Worm (Caenorhabditis elegans) whole organism, early embryonic: Measurements from ENCODE around the gene R01H2.2.

Source experiments
- B0310.2 ChIP-seq: sonication (generic microtip); optimal IDR thresholded peaks from 2 replicates; lab custom pipeline; 2016; ENCODE audit warnings: mild to moderate bottlenecking, missing genetic modification characterization, missing compliant biosample characterization
- aly-1 ChIP-seq: sonication (generic microtip); optimal IDR thresholded peaks from 2 replicates; lab custom pipeline; 2016; ENCODE audit warnings: missing genetic modification characterization, missing compliant biosample characterization
- ama-1 ChIP-seq: fragments of 150-350 bp; optimal IDR thresholded peaks from 2 replicates; lab custom pipeline; 2014
- ceh-13 ChIP-seq: fragments of 200-800 bp; sonication (Bioruptor generic); optimal IDR thresholded peaks from 2 replicates; lab custom pipeline; 2018; ENCODE audit warnings: mild to moderate bottlenecking, missing genetic modification characterization, missing compliant biosample characterization
- ceh-36 ChIP-seq: sonication (generic microtip); optimal IDR thresholded peaks from 2 replicates; lab custom pipeline; 2016; ENCODE audit warnings: missing genetic modification characterization, inconsistent platforms, missing compliant biosample characterization
- hmbx-1 ChIP-seq: sonication (generic microtip); optimal IDR thresholded peaks from 2 replicates; lab custom pipeline; 2016; ENCODE audit warnings: mild to moderate bottlenecking, missing genetic modification characterization, missing compliant biosample characterization
- hmg-4 ChIP-seq: fragments of 200-800 bp; sonication (Bioruptor generic); optimal IDR thresholded peaks from 2 replicates; lab custom pipeline; 2018; ENCODE audit warnings: mild to moderate bottlenecking, missing genetic modification characterization, missing compliant biosample characterization
- scrt-1 ChIP-seq: fragments of 200-800 bp; sonication (Bioruptor generic); IDR thresholded peaks from 2 replicates; pipeline ENCODE4 v1.3.6; 2022; ENCODE audit warnings: missing genetic modification characterization, missing compliant biosample characterization
- tbx-11 ChIP-seq: fragments of 200-800 bp; sonication (Bioruptor generic); IDR thresholded peaks from 2 replicates; pipeline ENCODE4 v1.3.6; 2022; ENCODE audit warnings: missing genetic modification characterization, missing compliant biosample characterization
- tbx-37 ChIP-seq: fragments of 200-800 bp; sonication (Bioruptor generic); conservative IDR thresholded peaks from 2 replicates; pipeline ENCODE4 v1.3.6; 2022; ENCODE audit warnings: missing genetic modification reagents, missing genetic modification characterization, missing compliant biosample characterization
- tra-4 ChIP-seq: sonication (generic microtip); optimal IDR thresholded peaks from 2 replicates; lab custom pipeline; 2017; ENCODE audit warnings: missing genetic modification characterization, missing compliant biosample characterization

ce11 chrIII:7080689-7081088 is 24.3 kb downstream of the R01H2.2 start, which contains the start of gene ZK418.7:
- TF ChIP-seq hmg-4 (GFP tag; lab: Kevin White, UChicago), result no peak
- TF ChIP-seq ceh-13 (GFP tag; lab: Kevin White, UChicago), result no peak
- no peak for TF ChIP-seq ama-1 (lab: Kevin White, UChicago)
- no peak for TF ChIP-seq tra-4 (tag; lab: Kevin White, UChicago)
- no peak for TF ChIP-seq tbx-37 (GFP tag; lab: Robert Waterston, UW)
- TF ChIP-seq aly-1 (tag; lab: Kevin White, UChicago), result no peak
- no peak for TF ChIP-seq B0310.2
- TF ChIP-seq scrt-1 (GFP tag; lab: Robert Waterston, UW), result no peak
- TF ChIP-seq ceh-36 (tag; lab: Kevin White, UChicago), result no peak
- no peak for TF ChIP-seq hmbx-1 (tag; lab: Kevin White, UChicago)
- no peak for TF ChIP-seq tbx-11 (GFP tag; lab: Robert Waterston, UW)
